Fruit fly (Drosophila melanogaster): ENCODE data around the gene Polr1C.
A peak's percentile ranks its signal among the peaks of the same experiment; 100 is the strongest.

Gene Polr1C

DNA sequence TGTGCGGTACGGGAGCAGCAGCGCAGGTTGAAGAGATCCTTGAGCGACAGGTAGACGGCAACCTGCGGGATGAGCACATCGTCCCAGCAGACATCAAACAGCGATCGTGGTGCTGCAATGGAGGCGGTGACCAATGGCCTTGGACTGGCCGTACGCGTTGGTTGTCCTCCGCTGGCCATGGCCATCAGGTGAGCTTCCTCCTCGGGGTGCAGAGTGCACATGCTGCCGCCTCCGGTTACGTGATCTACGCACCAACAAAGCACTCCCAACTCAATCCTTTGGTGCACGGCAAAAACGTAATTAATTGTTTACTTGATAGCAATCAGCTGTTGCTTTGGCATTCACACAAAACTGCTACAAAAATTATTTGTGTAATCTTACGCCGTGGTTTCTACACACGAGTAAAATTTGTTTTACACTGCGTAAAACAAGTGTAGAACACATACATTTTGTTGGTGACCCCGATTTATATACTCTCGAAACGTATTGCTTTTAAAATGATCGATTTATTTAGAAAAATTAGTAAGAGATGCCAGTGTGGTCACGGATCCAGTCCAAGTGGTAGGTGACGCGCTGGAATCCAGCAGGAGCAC, 19.3 kb upstream of the Polr1C start, which contains the start of gene jet:
Gene jet (minus strand): TSS at position 332 of the 593 bp plus-strand sequence.
- TF ChIP-seq OdsH (GFP tag; optimal IDR thresholded peaks at IDR 0.05): no peak
- no peak for TF ChIP-seq jim (GFP tag; optimal IDR thresholded peaks at IDR 0.05)
- TF ChIP-seq Myc (optimal IDR thresholded peaks at IDR 0.05): peak; percentile 10
- TF ChIP-seq usp (GFP tag; optimal IDR thresholded peaks at IDR 0.05): no peak
- TF ChIP-seq tai (GFP tag; optimal IDR thresholded peaks at IDR 0.05): no peak

DNA sequence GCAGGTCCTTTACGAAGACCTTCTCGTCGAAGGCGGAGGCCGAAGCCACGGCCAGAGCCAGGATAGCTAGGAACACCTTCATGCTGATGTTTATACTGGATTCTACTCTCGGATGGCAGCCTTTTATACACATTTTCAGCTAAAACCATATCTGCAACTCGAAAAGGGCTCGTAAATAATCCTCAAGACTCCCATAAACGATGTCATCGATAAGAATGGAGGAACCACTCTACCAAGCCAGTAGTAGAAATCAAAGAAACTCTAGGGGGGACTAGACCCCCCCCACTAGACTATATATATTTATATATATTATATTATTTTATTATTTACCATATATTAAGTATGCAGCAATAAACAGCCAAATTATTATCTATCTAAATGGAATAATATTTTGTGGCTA, 18.1 kb upstream of the Polr1C start, which contains the start of gene Jon25Biii:
Gene Jon25Biii (minus strand): TSS at position 101 of the 400 bp plus-strand sequence.
- no peak for TF ChIP-seq sv (GFP tag; optimal IDR thresholded peaks at IDR 0.05)

DNA sequence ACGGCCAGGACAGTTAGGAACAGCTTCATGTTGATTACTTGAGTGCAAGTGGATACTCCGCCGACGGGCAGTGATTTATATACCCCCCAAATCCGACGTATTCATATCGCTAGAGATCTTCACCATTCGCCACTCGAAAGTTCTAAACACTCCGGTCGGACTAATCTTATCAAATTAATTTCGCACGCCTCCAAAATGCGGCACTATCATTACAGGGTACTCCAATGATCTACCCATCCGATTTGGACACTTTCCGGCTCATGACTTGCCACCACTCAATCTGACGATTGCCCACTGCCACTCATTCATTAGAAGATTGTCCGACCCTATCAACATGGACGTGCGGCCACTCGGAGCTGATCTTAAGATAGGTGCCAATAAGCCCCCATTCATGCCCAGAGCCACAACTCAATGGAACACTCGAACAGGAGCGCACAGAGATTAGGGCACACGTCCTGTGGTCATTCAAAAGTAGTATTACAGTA, 15.7 kb upstream of the Polr1C start, which contains the start of gene Jon25Bii:
Gene Jon25Bii (minus strand): TSS at position 51 of the 485 bp plus-strand sequence.
- no peak for TF ChIP-seq CrebA (GFP tag; optimal IDR thresholded peaks at IDR 0.05; ENCODE audit: borderline replicate concordance)
- peak; percentile 60 for TF ChIP-seq h (GFP tag; optimal IDR thresholded peaks at IDR 0.05)
- no peak for TF ChIP-seq Hr78 (GFP tag; optimal IDR thresholded peaks at IDR 0.05)
- TF ChIP-seq psq (GFP tag; optimal IDR thresholded peaks at IDR 0.05): no peak
- TF ChIP-seq ey (GFP tag; optimal IDR thresholded peaks at IDR 0.05): no peak
- no peak for TF ChIP-seq sv (GFP tag; optimal IDR thresholded peaks at IDR 0.05)
- TF ChIP-seq Rel (GFP tag; optimal IDR thresholded peaks at IDR 0.05): no peak
- TF ChIP-seq Rel (tag; optimal IDR thresholded peaks at IDR 0.05): no peak
- TF ChIP-seq Dif (GFP tag; optimal IDR thresholded peaks at IDR 0.05; ENCODE audit: partially characterized antibody): no peak

DNA sequence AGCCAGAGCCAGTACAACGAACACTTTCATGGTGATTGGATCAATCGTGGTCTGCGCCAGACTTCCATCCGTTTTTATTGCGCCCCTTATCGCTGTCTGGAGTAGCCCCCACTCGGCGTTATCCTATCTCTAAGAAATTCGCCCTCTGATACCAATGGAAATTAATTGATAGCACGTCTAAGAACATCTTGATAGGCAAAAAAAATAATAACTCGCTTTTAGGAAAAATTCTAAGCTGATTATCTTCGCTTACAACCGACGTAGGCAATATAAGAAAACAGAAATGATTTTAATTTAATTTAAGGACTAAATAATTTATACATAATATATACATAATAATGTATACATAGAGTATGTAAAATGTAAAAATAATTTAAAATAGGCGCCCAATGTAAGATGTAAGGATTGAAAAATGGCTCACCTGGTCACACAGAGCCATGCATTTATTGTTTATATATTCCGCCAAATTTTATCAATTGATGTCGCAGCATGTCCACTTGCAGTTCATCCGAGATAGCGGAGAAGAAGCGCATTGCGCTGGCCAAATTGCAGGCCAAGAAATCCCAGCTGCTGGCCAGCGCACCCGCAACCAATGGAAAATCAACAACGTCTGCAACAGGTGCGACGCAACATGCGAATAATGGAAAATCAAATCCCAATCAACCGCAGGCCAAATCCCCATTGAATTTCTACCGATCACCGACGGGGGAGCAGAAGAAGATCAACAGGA, 13.5 kb upstream of the Polr1C start, which contains the start of the genes Jon25Bi and Marcal1:
Gene Jon25Bi (minus strand): TSS at position 51 of the 730 bp plus-strand sequence.
Gene Marcal1 (plus strand): TSS at position 416 of the 730 bp plus-strand sequence.
- TF ChIP-seq CG9705 (GFP tag; optimal IDR thresholded peaks at IDR 0.05) (no peak), HLH106 (tag; optimal IDR thresholded peaks at IDR 0.05) (no peak), jim (GFP tag; optimal IDR thresholded peaks at IDR 0.05) (no peak), Sp1 (GFP tag; optimal IDR thresholded peaks at IDR 0.05) (no peak), psq (GFP tag; optimal IDR thresholded peaks at IDR 0.05) (no peak), tai (GFP tag; optimal IDR thresholded peaks at IDR 0.05) (no peak), Dfd (GFP tag; optimal IDR thresholded peaks at IDR 0.05) (no peak), GATAd (GFP tag; optimal IDR thresholded peaks at IDR 0.05) (no peak), foxo (GFP tag; optimal IDR thresholded peaks at IDR 0.05) (no peak), br (GFP tag; optimal IDR thresholded peaks at IDR 0.05) (no peak), Vsx2 (GFP tag; optimal IDR thresholded peaks at IDR 0.05; ENCODE audit: partially characterized antibody) (no peak), woc (GFP tag; optimal IDR thresholded peaks at IDR 0.05) (no peak), Hnf4 (GFP tag; optimal IDR thresholded peaks at IDR 0.05) (no peak)

DNA sequence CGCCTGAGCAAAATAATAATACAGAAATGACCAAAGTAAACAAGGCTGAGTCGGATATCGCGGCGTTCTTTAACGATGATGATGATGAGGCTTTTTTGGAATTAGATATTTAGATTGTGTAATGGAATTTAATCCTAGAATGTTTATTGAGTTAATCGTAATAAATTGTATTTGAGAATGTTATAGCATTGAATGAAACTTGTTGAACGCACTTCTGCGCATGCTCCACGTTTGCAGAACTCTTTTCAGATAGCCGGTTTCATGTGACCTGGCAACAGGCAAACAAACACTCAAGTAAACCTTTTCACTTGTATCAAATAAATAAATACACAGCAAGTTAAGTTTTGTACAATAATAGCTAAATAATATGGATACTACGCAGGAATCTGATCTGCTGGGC, 10.7 kb upstream of the Polr1C start, which contains the start of gene CG34124:
Gene CG34124 (plus strand): TSS at position 301 of the 400 bp plus-strand sequence.
- TF ChIP-seq tai (GFP tag; optimal IDR thresholded peaks at IDR 0.05) (no peak), fru (GFP tag; optimal IDR thresholded peaks at IDR 0.05) (no peak), dl (GFP tag; optimal IDR thresholded peaks at IDR 0.05; ENCODE audit: insufficient read depth in 1 of 2, partially characterized antibody in 2 of 2) (no peak), dsf (GFP tag; optimal IDR thresholded peaks at IDR 0.05; ENCODE audit: borderline replicate concordance) (no peak), rgr (GFP tag; optimal IDR thresholded peaks at IDR 0.05) (no peak), Hr83 (GFP tag; optimal IDR thresholded peaks at IDR 0.05; ENCODE audit: poor library complexity, severe bottlenecking) (no peak), Mio (GFP tag; optimal IDR thresholded peaks at IDR 0.05) (no peak), OdsH (GFP tag; optimal IDR thresholded peaks at IDR 0.05) (no peak), br (GFP tag; optimal IDR thresholded peaks at IDR 0.05) (no peak), Hr78 (GFP tag; optimal IDR thresholded peaks at IDR 0.05) (no peak), CG32264 (GFP tag; optimal IDR thresholded peaks at IDR 0.05) (no peak), foxo (GFP tag; optimal IDR thresholded peaks at IDR 0.05) (no peak)

Measured in whole organism, wandering third instar larva.